Fruit fly (Drosophila melanogaster) whole organism, embryonic: ENCODE data around the gene arm.

Source experiments
- Aef1 ChIP-seq: fragments of 200-800 bp; sonication (Bioruptor generic); IDR thresholded peaks from 3 replicates; pipeline ENCODE4 v1.3.6; 2022; ENCODE audit warnings: missing biosample characterization, missing genetic modification characterization
- Atf3 ChIP-seq: fragments of 200-800 bp; sonication (Bioruptor generic); optimal IDR thresholded peaks from 3 replicates; lab custom pipeline; 2016; ENCODE audit warnings: missing biosample characterization, missing genetic modification characterization
- B-H2 ChIP-seq: fragments of 200-800 bp; sonication (Bioruptor generic); optimal IDR thresholded peaks from 2 replicates; lab custom pipeline; 2018; ENCODE audit warnings: missing biosample characterization, mild to moderate bottlenecking, missing genetic modification characterization
- Bteb2 ChIP-seq: fragments of 200-800 bp; sonication (Bioruptor generic); optimal IDR thresholded peaks from 2 replicates; lab custom pipeline; 2016; ENCODE audit warnings: missing biosample characterization, missing genetic modification characterization
- CG10979 ChIP-seq: fragments of 200-800 bp; sonication (Bioruptor generic); optimal IDR thresholded peaks from 2 replicates; lab custom pipeline; 2018; ENCODE audit warnings: missing biosample characterization, mild to moderate bottlenecking, missing genetic modification characterization, moderate library complexity
- CG11695 ChIP-seq: fragments of 200-800 bp; sonication (Bioruptor generic); IDR thresholded peaks from 3 replicates; pipeline ENCODE4 v1.3.6; 2022; ENCODE audit warnings: missing biosample characterization, missing genetic modification characterization
- CG15269 ChIP-seq: fragments of 200-800 bp; sonication (Bioruptor generic); optimal IDR thresholded peaks from 2 replicates; lab custom pipeline; 2018; ENCODE audit warnings: missing biosample characterization, mild to moderate bottlenecking, missing genetic modification characterization, moderate library complexity
- CG15696 ChIP-seq: fragments of 200-800 bp; sonication (Bioruptor generic); optimal IDR thresholded peaks from 2 replicates; lab custom pipeline; 2019; ENCODE audit warnings: missing biosample characterization, mild to moderate bottlenecking, missing genetic modification characterization, moderate library complexity
- CG1603 ChIP-seq: fragments of 200-800 bp; sonication (Bioruptor generic); optimal IDR thresholded peaks from 2 replicates; lab custom pipeline; 2019; ENCODE audit warnings: missing biosample characterization, mild to moderate bottlenecking, missing genetic modification characterization, moderate library complexity
- CG17328 ChIP-seq: fragments of 200-800 bp; sonication (Bioruptor generic); IDR thresholded peaks from 2 replicates; pipeline ENCODE4 v1.3.6; 2022; ENCODE audit warnings: missing biosample characterization, missing genetic modification characterization
- CG17802 ChIP-seq: fragments of 200-800 bp; sonication (Bioruptor generic); optimal IDR thresholded peaks from 2 replicates; lab custom pipeline; 2018; ENCODE audit warnings: missing biosample characterization, mild to moderate bottlenecking, missing genetic modification characterization, moderate library complexity
- CG18011 ChIP-seq: fragments of 200-800 bp; sonication (Bioruptor generic); optimal IDR thresholded peaks from 2 replicates; lab custom pipeline; 2017; ENCODE audit warnings: missing biosample characterization, missing genetic modification characterization, mild to moderate bottlenecking, moderate library complexity, missing genotype
- CG18262 ChIP-seq: fragments of 200-800 bp; optimal IDR thresholded peaks from 3 replicates; lab custom pipeline; 2019; ENCODE audit warnings: missing biosample characterization, mild to moderate bottlenecking, missing genetic modification characterization, moderate library complexity
- CG2199 ChIP-seq: fragments of 200-800 bp; sonication (Bioruptor generic); IDR thresholded peaks from 3 replicates; pipeline ENCODE4 v1.3.6; 2022; ENCODE audit warnings: missing biosample characterization, missing genetic modification characterization
- CG2889 ChIP-seq: fragments of 200-800 bp; sonication (Bioruptor generic); IDR thresholded peaks from 3 replicates; pipeline ENCODE4 v1.3.6; 2022; ENCODE audit warnings: missing biosample characterization, missing genetic modification characterization
- CG3407 ChIP-seq: fragments of 200-800 bp; sonication (Bioruptor generic); optimal IDR thresholded peaks from 2 replicates; lab custom pipeline; 2018; ENCODE audit warnings: missing biosample characterization, mild to moderate bottlenecking, missing genetic modification characterization
- CG34224 ChIP-seq: fragments of 200-800 bp; sonication (Bioruptor generic); IDR thresholded peaks from 3 replicates; pipeline ENCODE4 v1.3.6; 2022; ENCODE audit warnings: missing biosample characterization, missing genetic modification characterization; ENCODE audit not compliant: partially characterized antibody
- CG4617 ChIP-seq: fragments of 200-800 bp; sonication (Bioruptor generic); optimal IDR thresholded peaks from 3 replicates; lab custom pipeline; 2016; ENCODE audit warnings: missing biosample characterization, missing genetic modification characterization, borderline replicate concordance
- CG6654 ChIP-seq: fragments of 200-800 bp; sonication (Bioruptor generic); optimal IDR thresholded peaks from 2 replicates; lab custom pipeline; 2017; ENCODE audit warnings: missing biosample characterization, mild to moderate bottlenecking, missing genetic modification characterization
- CG6689 ChIP-seq: fragments of 200-800 bp; sonication (Bioruptor generic); IDR thresholded peaks from 2 replicates; pipeline ENCODE4 v1.3.6; 2022; ENCODE audit warnings: missing biosample characterization, missing genetic modification characterization
- CG7987 ChIP-seq: fragments of 200-800 bp; sonication (Bioruptor generic); optimal IDR thresholded peaks from 2 replicates; lab custom pipeline; 2018; ENCODE audit warnings: missing biosample characterization, mild to moderate bottlenecking, missing genetic modification characterization, moderate library complexity
- CG8359 ChIP-seq: fragments of 200-800 bp; sonication (Bioruptor generic); optimal IDR thresholded peaks from 2 replicates; lab custom pipeline; 2017; ENCODE audit warnings: missing biosample characterization, mild to moderate bottlenecking, missing genetic modification characterization, borderline replicate concordance
- CG8478 ChIP-seq: fragments of >200 bp; optimal IDR thresholded peaks from 2 replicates; lab custom pipeline; 2018
- CG8944 ChIP-seq: fragments of 200-800 bp; sonication (Bioruptor generic); optimal IDR thresholded peaks from 3 replicates; lab custom pipeline; 2016; ENCODE audit warnings: missing biosample characterization, missing genetic modification characterization
- CHES-1-like ChIP-seq: fragments of 200-800 bp; sonication (Bioruptor generic); optimal IDR thresholded peaks from 2 replicates; lab custom pipeline; 2016; ENCODE audit warnings: missing biosample characterization, missing genetic modification characterization
- D ChIP-seq, 2 experiments: fragments of 200-800 bp in 1 of 2; fragments of >200 bp in 1 of 2; sonication (Bioruptor generic) in 1 of 2; optimal IDR thresholded peaks; 2 replicates in 1 of 2; 3 replicates in 1 of 2; lab custom pipeline; 2017; ENCODE audit warnings: mild to moderate bottlenecking in 1 of 2, missing biosample characterization in 1 of 2, missing genetic modification characterization in 1 of 2, missing genetic modification reagents in 1 of 2
- D19A ChIP-seq: fragments of 200-800 bp; optimal IDR thresholded peaks from 3 replicates; lab custom pipeline; 2019; ENCODE audit warnings: missing biosample characterization, mild to moderate bottlenecking, missing genetic modification characterization, moderate library complexity
- Dfd ChIP-seq, 2 experiments: fragments of >200 bp; optimal IDR thresholded peaks; 2 replicates each; lab custom pipeline; 2017; ENCODE audit warnings: missing biosample characterization in 2 of 2, missing genetic modification characterization in 2 of 2
- Hr51 ChIP-seq, 2 experiments: fragments of 200-800 bp; sonication (Bioruptor generic); optimal IDR thresholded peaks; 2 replicates in 1 of 2; 3 replicates in 1 of 2; lab custom pipeline; 2016 to 2018; ENCODE audit warnings: missing biosample characterization in 2 of 2, missing genetic modification characterization in 2 of 2, mild to moderate bottlenecking in 1 of 2, moderate library complexity in 1 of 2
- Hsf ChIP-seq: fragments of 200-800 bp; sonication (Bioruptor generic); optimal IDR thresholded peaks from 3 replicates; lab custom pipeline; 2016; ENCODE audit warnings: missing biosample characterization, missing genetic modification characterization
- Max ChIP-seq: fragments of 200-800 bp; sonication (Bioruptor generic); optimal IDR thresholded peaks from 2 replicates; lab custom pipeline; 2016; ENCODE audit warnings: missing biosample characterization, mild to moderate bottlenecking, missing genetic modification characterization
- Med ChIP-seq: fragments of 200-800 bp; sonication (Bioruptor generic); peaks from one replicate; lab custom pipeline; 2016; ENCODE audit warnings: missing biosample characterization, missing genetic modification characterization, mild to moderate bottlenecking, inconsistent platforms, moderate library complexity
- Nf-YA ChIP-seq: fragments of 200-800 bp; sonication (Bioruptor generic); IDR thresholded peaks from 2 replicates; pipeline ENCODE4 v1.3.6; 2022; ENCODE audit warnings: missing biosample characterization, missing genetic modification characterization
- Oaz ChIP-seq: fragments of 200-800 bp; sonication (Bioruptor generic); IDR thresholded peaks from 2 replicates; pipeline ENCODE4 v1.3.6; 2022; ENCODE audit warnings: missing biosample characterization, missing genetic modification characterization
- Vsx1 ChIP-seq: fragments of 200-800 bp; sonication (Bioruptor generic); optimal IDR thresholded peaks from 2 replicates; lab custom pipeline; 2017; ENCODE audit warnings: missing biosample characterization, mild to moderate bottlenecking, missing genetic modification characterization, missing genetic modification reagents
- Xbp1 ChIP-seq: fragments of 200-800 bp; sonication (Bioruptor generic); optimal IDR thresholded peaks from 3 replicates; lab custom pipeline; 2016; ENCODE audit warnings: missing biosample characterization, mild to moderate bottlenecking, missing genetic modification characterization
- ab ChIP-seq: fragments of 200-800 bp; sonication (Bioruptor generic); optimal IDR thresholded peaks from 2 replicates; lab custom pipeline; 2016; ENCODE audit warnings: missing biosample characterization, missing genetic modification characterization
- ash1 ChIP-seq: fragments of 200-800 bp; sonication (Bioruptor generic); optimal IDR thresholded peaks from 2 replicates; lab custom pipeline; 2018; ENCODE audit warnings: missing biosample characterization, mild to moderate bottlenecking, missing genetic modification characterization
- cas ChIP-seq: fragments of 200-800 bp; sonication (Bioruptor generic); IDR thresholded peaks from 2 replicates; pipeline ENCODE4 v1.3.6; 2022; ENCODE audit warnings: missing biosample characterization, missing genetic modification characterization
- eyg ChIP-seq: fragments of 200-800 bp; sonication (Bioruptor generic); optimal IDR thresholded peaks from 3 replicates; lab custom pipeline; 2016; ENCODE audit warnings: missing biosample characterization, missing genetic modification characterization
- fd64A ChIP-seq: fragments of 200-800 bp; sonication (Bioruptor generic); optimal IDR thresholded peaks from 3 replicates; lab custom pipeline; 2018; ENCODE audit warnings: missing biosample characterization, mild to moderate bottlenecking, missing genetic modification characterization
- gro ChIP-seq: fragments of 200-800 bp; sonication (Bioruptor generic); optimal IDR thresholded peaks from 2 replicates; lab custom pipeline; 2016; ENCODE audit warnings: missing biosample characterization, missing genetic modification characterization
- lbe ChIP-seq: fragments of 200-800 bp; sonication (Bioruptor generic); optimal IDR thresholded peaks from 2 replicates; lab custom pipeline; 2016; ENCODE audit warnings: missing biosample characterization, mild to moderate bottlenecking, missing genetic modification characterization
- lola ChIP-seq, 3 experiments: fragments of >200 bp in 2 of 3; fragments of 200-800 bp in 1 of 3; sonication (Bioruptor generic) in 1 of 3; optimal IDR thresholded peaks; 2 replicates each; lab custom pipeline; 2017 to 2019; ENCODE audit warnings: missing biosample characterization in 3 of 3, missing genetic modification characterization in 3 of 3, mild to moderate bottlenecking in 1 of 3, moderate library complexity in 1 of 3
- mirr ChIP-seq: fragments of 200-800 bp; sonication (Bioruptor generic); optimal IDR thresholded peaks from 3 replicates; lab custom pipeline; 2018; ENCODE audit warnings: missing biosample characterization, mild to moderate bottlenecking, missing genetic modification characterization
- ranshi ChIP-seq: fragments of 200-800 bp; sonication (Bioruptor generic); IDR thresholded peaks from 2 replicates; pipeline ENCODE4 v1.3.6; 2022; ENCODE audit warnings: missing biosample characterization, missing genetic modification characterization
- slou ChIP-seq: fragments of 200-800 bp; sonication (Bioruptor generic); optimal IDR thresholded peaks from 3 replicates; lab custom pipeline; 2016; ENCODE audit warnings: missing biosample characterization, missing genetic modification characterization
- stwl ChIP-seq: fragments of 200-800 bp; sonication (Bioruptor generic); optimal IDR thresholded peaks from 3 replicates; lab custom pipeline; 2018; ENCODE audit warnings: missing biosample characterization, mild to moderate bottlenecking, missing genetic modification characterization, moderate library complexity
- tna ChIP-seq: fragments of 200-800 bp; sonication (Bioruptor generic); IDR thresholded peaks from 2 replicates; pipeline ENCODE4 v1.3.6; 2022; ENCODE audit warnings: missing biosample characterization, missing genetic modification characterization; ENCODE audit not compliant: partially characterized antibody
- zen ChIP-seq: fragments of 200-800 bp; sonication (Bioruptor generic); optimal IDR thresholded peaks from 3 replicates; lab custom pipeline; 2018; ENCODE audit warnings: missing biosample characterization, mild to moderate bottlenecking, missing genetic modification characterization, moderate library complexity

arm gene

dm6 chrX:1849914-1850313 lies 50.5 kb downstream of the arm start (continued):
- TF ChIP-seq lola (GFP tag; optimal IDR thresholded peaks at IDR 0.05; lab: Kevin White, UChicago), result peak in 1 of 3 experiments; percentile 52
- peak; percentile 80 for TF ChIP-seq CG1603 (tag; lab: Kevin White, UChicago)
- peak; percentile 96 for TF ChIP-seq gro
- peak; percentile 86 for TF ChIP-seq Max (GFP tag; lab: Kevin White, UChicago)
- TF ChIP-seq Aef1 (GFP tag; lab: Robert Waterston, UW), result peak; percentile 81
- peak; percentile 81 for TF ChIP-seq Vsx1 (GFP tag; lab: Kevin White, UChicago)
- peak; percentile 77 for TF ChIP-seq CG7987 (GFP tag; lab: Kevin White, UChicago)
- TF ChIP-seq CG3407, result peak; percentile 46
- TF ChIP-seq Hr51 (GFP tag; optimal IDR thresholded peaks at IDR 0.05; lab: Kevin White, UChicago), result peak; percentile 76 to 89
- TF ChIP-seq cas (GFP tag; lab: Robert Waterston, UW), result peak; percentile 48; the same call in 1 of the 2 replicates
- no peak for TF ChIP-seq CG8478 (lab: Kevin White, UChicago)
- TF ChIP-seq Nf-YA (GFP tag; lab: Robert Waterston, UW), result no peak
- TF ChIP-seq eyg, result peak; percentile 44
- peak; percentile 47 for TF ChIP-seq ab
- TF ChIP-seq CG8944, result peak; percentile 43
- TF ChIP-seq CG6654 (GFP tag; lab: Kevin White, UChicago), result peak; percentile 45
- no peak for TF ChIP-seq CG2199 (GFP tag; lab: Robert Waterston, UW)
- peak; percentile 76 for TF ChIP-seq CG10979 (tag; lab: Kevin White, UChicago)
- TF ChIP-seq CG15696 (tag; lab: Kevin White, UChicago), result peak; percentile 75
- no peak for TF ChIP-seq stwl (tag; lab: Kevin White, UChicago)
- peak; percentile 36 for TF ChIP-seq Atf3 (GFP tag; lab: Kevin White, UChicago)
- TF ChIP-seq lbe (GFP tag; lab: Kevin White, UChicago), result peak; percentile 22
- TF ChIP-seq CG17328 (GFP tag; lab: Robert Waterston, UW), result peak; percentile 59
- peak; percentile 56 for TF ChIP-seq fd64A
- TF ChIP-seq Dfd (GFP tag; optimal IDR thresholded peaks at IDR 0.05; lab: Kevin White, UChicago), result peak in 1 of 2 experiments; percentile 62
- TF ChIP-seq CG8359 (GFP tag; lab: Kevin White, UChicago), result peak; percentile 46
- TF ChIP-seq CG34224 (GFP tag; lab: Robert Waterston, UW), result no peak
- TF ChIP-seq B-H2, result peak; percentile 88
- TF ChIP-seq tna (GFP tag; lab: Robert Waterston, UW), result no peak
- TF ChIP-seq mirr (GFP tag; lab: Kevin White, UChicago), result peak; percentile 82
- TF ChIP-seq CG17802 (tag; lab: Kevin White, UChicago), result peak; percentile 37
- TF ChIP-seq CG18011, result peak; percentile 71
- TF ChIP-seq CG4617 (GFP tag; lab: Kevin White, UChicago), result peak; percentile 17
- peak; percentile 81 for TF ChIP-seq D19A (tag; lab: Kevin White, UChicago)
- TF ChIP-seq CG11695 (GFP tag; lab: Robert Waterston, UW), result peak; percentile 76
- TF ChIP-seq CG2889 (GFP tag; lab: Robert Waterston, UW), result peak; percentile 60; the same call in 2 of the 3 replicates
- peak; percentile 60 for TF ChIP-seq slou (GFP tag; lab: Kevin White, UChicago)
- TF ChIP-seq Med (GFP tag; lab: Kevin White, UChicago), result peak; percentile 98
- peak; percentile 69 for TF ChIP-seq zen (tag; lab: Kevin White, UChicago)
- TF ChIP-seq ash1 (GFP tag; lab: Kevin White, UChicago), result peak; percentile 46
- TF ChIP-seq CG15269 (tag; lab: Kevin White, UChicago), result peak; percentile 91
- peak; percentile 56 for TF ChIP-seq Oaz (GFP tag; lab: Robert Waterston, UW)
- TF ChIP-seq Bteb2 (GFP tag; lab: Kevin White, UChicago), result peak; percentile 82
- peak; percentile 70 for TF ChIP-seq ranshi
- peak; percentile 83 for TF ChIP-seq Xbp1 (GFP tag; lab: Kevin White, UChicago)
- peak; percentile 81 for TF ChIP-seq Hsf (GFP tag; lab: Kevin White, UChicago)
- TF ChIP-seq CG18262 (tag; lab: Kevin White, UChicago), result peak; percentile 82
- peak; percentile 72 for TF ChIP-seq CHES-1-like
- TF ChIP-seq D (optimal IDR thresholded peaks at IDR 0.05; lab: Kevin White, UChicago), result no peak
- peak; percentile 64 for TF ChIP-seq D (GFP tag; optimal IDR thresholded peaks at IDR 0.05; lab: Kevin White, UChicago)
- TF ChIP-seq CG6689, result peak; percentile 71
